Worm (Caenorhabditis elegans) whole organism, L4 larva: ENCODE results near the gene Y116A8C.24.
A peak's percentile ranks its signal among the peaks of the same experiment; 100 is the strongest.

Experiments
- T26A8.4 ChIP-seq: fragments of 200-800 bp; sonication (Bioruptor generic); IDR thresholded peaks from 2 replicates; pipeline ENCODE4 v1.3.6; 2022; ENCODE audit warnings: missing genetic modification characterization, missing compliant biosample characterization
- Y48G9A.11 ChIP-seq: fragments of 200-800 bp; sonication (Bioruptor generic); IDR thresholded peaks from 2 replicates; pipeline ENCODE4 v1.3.6; 2022; ENCODE audit warnings: missing genetic modification reagents, missing genetic modification characterization, missing compliant biosample characterization
- ZK337.2 ChIP-seq: fragments of 200-800 bp; sonication (Bioruptor generic); IDR thresholded peaks from 2 replicates; pipeline ENCODE4 v1.3.6; 2022; ENCODE audit warnings: missing genetic modification reagents, missing genetic modification characterization, missing compliant biosample characterization
- aha-1 ChIP-seq: fragments of 150-350 bp; peaks from one replicate; lab custom pipeline; 2014; ENCODE audit warnings: missing biosample characterization, missing genetic modification characterization
- ama-1 ChIP-seq: fragments of 150-350 bp; optimal IDR thresholded peaks from 2 replicates; lab custom pipeline; 2014; ENCODE audit warnings: inconsistent platforms, mixed read lengths
- ceh-28 ChIP-seq: fragments of 150-350 bp; optimal IDR thresholded peaks from 2 replicates; lab custom pipeline; 2014; ENCODE audit warnings: missing biosample characterization, missing genetic modification reagents, missing genetic modification characterization
- ceh-32 ChIP-seq: sonication (generic microtip); optimal IDR thresholded peaks from 2 replicates; lab custom pipeline; 2016; ENCODE audit warnings: mild to moderate bottlenecking, missing genetic modification characterization, missing compliant biosample characterization; ENCODE audit not compliant: poor library complexity
- cey-2 ChIP-seq: sonication (generic microtip); optimal IDR thresholded peaks from 3 replicates; lab custom pipeline; 2017; ENCODE audit warnings: missing genetic modification characterization, mild to moderate bottlenecking, missing compliant biosample characterization, antibody characterized with exemption, borderline replicate concordance; ENCODE audit not compliant: insufficient read depth
- dpl-1 ChIP-seq: fragments of 150-350 bp; optimal IDR thresholded peaks from 2 replicates; lab custom pipeline; 2014; ENCODE audit warnings: missing biosample characterization, missing genetic modification reagents, missing genetic modification characterization
- egl-43 ChIP-seq: fragments of 200-800 bp; sonication (Bioruptor generic); IDR thresholded peaks from 2 replicates; pipeline ENCODE4 v1.3.6; 2022; ENCODE audit warnings: missing genetic modification reagents, missing genetic modification characterization, missing compliant biosample characterization
- fkh-10 ChIP-seq: fragments of 150-350 bp; optimal IDR thresholded peaks from 2 replicates; lab custom pipeline; 2014; ENCODE audit warnings: missing biosample characterization, missing genetic modification reagents, missing genetic modification characterization
- hlh-30 ChIP-seq: sonication (generic microtip); optimal IDR thresholded peaks from 2 replicates; lab custom pipeline; 2017; ENCODE audit warnings: antibody characterized with exemption, mild to moderate bottlenecking, missing genetic modification characterization, missing compliant biosample characterization; ENCODE audit not compliant: insufficient read depth
- lin-1 ChIP-seq: fragments of 200-800 bp; sonication (Bioruptor generic); IDR thresholded peaks from 2 replicates; pipeline ENCODE4 v1.3.6; 2022; ENCODE audit warnings: missing genetic modification reagents, missing genetic modification characterization, missing compliant biosample characterization
- lin-29 ChIP-seq: fragments of 200-800 bp; sonication (Bioruptor generic); IDR thresholded peaks from 2 replicates; pipeline ENCODE4 v1.3.6; 2022; ENCODE audit warnings: missing genetic modification reagents, missing genetic modification characterization, missing compliant biosample characterization
- lir-3 ChIP-seq: sonication (generic microtip); optimal IDR thresholded peaks from 2 replicates; lab custom pipeline; 2016; ENCODE audit warnings: mild to moderate bottlenecking, missing genetic modification characterization, missing compliant biosample characterization
- lsy-2 ChIP-seq, 2 experiments: fragments of 150-350 bp in 1 of 2; sonication (generic microtip) in 1 of 2; optimal IDR thresholded peaks; 2 replicates each; lab custom pipeline; 2014 to 2017; ENCODE audit warnings: missing biosample characterization in 2 of 2, missing genetic modification characterization in 2 of 2
- madf-9 ChIP-seq: fragments of 200-800 bp; sonication (Bioruptor generic); conservative IDR thresholded peaks from 2 replicates; pipeline ENCODE4 v1.3.6; 2022; ENCODE audit warnings: missing genetic modification reagents, missing genetic modification characterization, missing compliant biosample characterization
- mdt-29 ChIP-seq: fragments of 200-800 bp; sonication (Bioruptor generic); IDR thresholded peaks from 2 replicates; pipeline ENCODE4 v1.3.6; 2022; ENCODE audit warnings: missing genetic modification reagents, missing genetic modification characterization, missing compliant biosample characterization
- mes-2 ChIP-seq: sonication (generic microtip); optimal IDR thresholded peaks from 2 replicates; lab custom pipeline; 2016; ENCODE audit warnings: missing genotype, mild to moderate bottlenecking, missing genetic modification characterization, missing compliant biosample characterization; ENCODE audit not compliant: poor library complexity, severe bottlenecking
- mxl-3 ChIP-seq: fragments of 200-800 bp; sonication (Bioruptor generic); optimal IDR thresholded peaks from 2 replicates; lab custom pipeline; 2018; ENCODE audit warnings: mild to moderate bottlenecking, missing genetic modification characterization, missing compliant biosample characterization
- nhr-111 ChIP-seq: fragments of 200-800 bp; sonication (Bioruptor generic); optimal IDR thresholded peaks from 2 replicates; lab custom pipeline; 2018; ENCODE audit warnings: mild to moderate bottlenecking, missing genetic modification characterization, missing compliant biosample characterization
- nhr-237 ChIP-seq: sonication (generic microtip); optimal IDR thresholded peaks from 2 replicates; lab custom pipeline; 2017; ENCODE audit warnings: missing biosample characterization, missing genetic modification characterization
- nhr-25 ChIP-seq: sonication (generic microtip); optimal IDR thresholded peaks from 2 replicates; lab custom pipeline; 2017; ENCODE audit warnings: missing genetic modification characterization, mild to moderate bottlenecking, missing compliant biosample characterization, antibody characterized with exemption, moderate library complexity, borderline replicate concordance; ENCODE audit not compliant: insufficient read depth
- nhr-6 ChIP-seq: fragments of 150-350 bp; optimal IDR thresholded peaks from 2 replicates; lab custom pipeline; 2014; ENCODE audit warnings: missing biosample characterization, missing genetic modification characterization
- nhr-77 ChIP-seq: fragments of 150-350 bp; optimal IDR thresholded peaks from 2 replicates; lab custom pipeline; 2014; ENCODE audit warnings: missing biosample characterization, missing genetic modification characterization
- saeg-2 ChIP-seq: fragments of 200-800 bp; sonication (Bioruptor generic); IDR thresholded peaks from 2 replicates; pipeline ENCODE4 v1.3.6; 2022; ENCODE audit warnings: missing genetic modification reagents, missing genetic modification characterization, missing compliant biosample characterization
- set-16 ChIP-seq: fragments of 200-800 bp; sonication (Bioruptor generic); IDR thresholded peaks from 2 replicates; pipeline ENCODE4 v1.3.6; 2022; ENCODE audit warnings: missing genetic modification reagents, missing genetic modification characterization, missing compliant biosample characterization
- skn-1 ChIP-seq: fragments of 150-350 bp; optimal IDR thresholded peaks from 2 replicates; lab custom pipeline; 2014; ENCODE audit warnings: missing biosample characterization, missing genetic modification characterization
- spr-1 ChIP-seq: sonication (generic microtip); optimal IDR thresholded peaks from 2 replicates; lab custom pipeline; 2016; ENCODE audit warnings: mild to moderate bottlenecking, missing genetic modification characterization, missing compliant biosample characterization
- unc-39 ChIP-seq: sonication (generic microtip); optimal IDR thresholded peaks from 2 replicates; lab custom pipeline; 2017; ENCODE audit warnings: missing biosample characterization, missing genetic modification characterization
- unc-62 ChIP-seq, 3 experiments: fragments of 150-350 bp in 1 of 3; sonication (generic microtip); optimal IDR thresholded peaks in 2 of 3; peaks in 1 of 3; 1 replicate in 1 of 3; 2 replicates in 2 of 3; lab custom pipeline; 2014 to 2017; ENCODE audit warnings: missing biosample characterization in 3 of 3, missing genetic modification characterization in 3 of 3, missing genetic modification reagents in 3 of 3, missing genotype in 1 of 3
- ztf-7 ChIP-seq: fragments of 150-350 bp; optimal IDR thresholded peaks from 2 replicates; lab custom pipeline; 2014; ENCODE audit warnings: missing biosample characterization, missing genetic modification characterization

Y116A8C.24 gene

ce11 chrIV:17105578-17105977 is 34.9 kb upstream of the Y116A8C.24 start:
- TF ChIP-seq fkh-10 (GFP tag; lab: Kevin White, UChicago), result no peak
- no peak for TF ChIP-seq cey-2 (tag; lab: Kevin White, UChicago)
- TF ChIP-seq mxl-3, result no peak
- no peak for TF ChIP-seq lir-3 (tag; lab: Kevin White, UChicago)
- no peak for TF ChIP-seq spr-1 (tag; lab: Kevin White, UChicago)
- peak; percentile 88 for TF ChIP-seq set-16 (GFP tag; lab: Robert Waterston, UW)
- TF ChIP-seq aha-1 (tag; lab: Kevin White, UChicago), result peak; percentile 35

DNA sequence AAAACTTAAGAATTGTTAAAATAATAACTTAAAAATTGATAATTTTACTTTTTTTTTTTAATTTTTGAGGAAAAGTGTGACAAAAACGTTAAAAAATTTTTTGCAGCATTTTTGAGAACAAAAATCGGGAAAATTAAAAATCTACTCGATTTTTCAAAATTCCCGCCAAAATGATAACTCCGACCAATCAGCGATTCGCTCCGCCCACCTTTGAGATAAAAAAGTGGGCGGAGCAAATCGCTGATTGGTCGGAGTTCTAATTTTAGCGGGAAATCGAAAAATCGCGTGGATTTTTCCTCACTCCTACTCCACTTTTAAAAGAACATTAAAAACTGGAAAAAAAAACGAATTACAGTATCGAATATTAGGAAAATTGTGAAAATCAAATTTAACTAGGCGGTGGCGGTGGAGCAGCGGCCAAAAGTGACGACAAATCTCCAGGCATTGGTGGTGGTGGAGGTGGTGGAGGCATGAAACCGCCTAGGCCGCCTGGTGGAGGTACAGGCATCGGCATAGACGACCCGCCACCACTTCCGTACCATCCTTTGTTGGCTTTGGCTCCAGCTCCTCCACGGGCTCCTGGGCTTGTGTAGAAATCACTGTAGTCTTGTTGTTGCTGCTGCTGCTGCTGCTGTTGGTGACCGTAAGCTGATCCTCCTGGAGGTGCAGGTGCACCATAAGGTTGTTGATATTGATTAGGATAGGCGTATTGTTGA is 33.6 kb upstream of the Y116A8C.24 start:
- TF ChIP-seq set-16 (GFP tag; lab: Robert Waterston, UW) (peak; percentile 78), egl-43 (GFP tag; lab: Robert Waterston, UW) (0 out of 2 replicates have a peak, but pooled peaks have one; percentile 26), nhr-237 (tag; lab: Kevin White, UChicago) (no peak), cey-2 (tag; lab: Kevin White, UChicago) (no peak), dpl-1 (GFP tag; lab: Kevin White, UChicago) (peak; percentile 5)

DNA sequence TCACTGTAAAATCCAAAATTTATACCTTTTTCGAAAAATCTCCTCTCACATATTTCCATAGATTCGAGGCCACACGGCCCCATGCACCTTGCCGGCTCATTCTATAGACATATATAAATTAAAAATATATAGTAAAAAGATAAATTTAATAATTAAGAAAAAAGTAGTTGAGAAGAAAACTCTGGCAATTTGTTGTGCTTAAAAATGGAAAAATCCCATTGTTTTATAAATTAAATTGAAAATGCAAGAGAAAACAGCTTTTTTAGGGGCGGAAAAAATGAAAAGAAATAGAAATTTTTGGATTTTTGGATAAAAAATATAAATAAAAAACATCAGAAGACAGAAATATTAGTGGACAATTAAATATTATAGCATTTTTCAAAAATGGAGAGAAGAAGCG is 32.9 kb upstream of the Y116A8C.24 start, which contains the start of gene Y116A8C.30:
Gene Y116A8C.30, minus strand, starts transcription at position 101 of the 400 bp plus-strand sequence.
- no peak for TF ChIP-seq lin-29 (GFP tag; lab: Robert Waterston, UW)
- TF ChIP-seq T26A8.4 (GFP tag; lab: Robert Waterston, UW), result no peak
- no peak for TF ChIP-seq hlh-30 (tag; lab: Kevin White, UChicago)
- TF ChIP-seq lsy-2 (tag; optimal IDR thresholded peaks at IDR 0.05; lab: Kevin White, UChicago), result no peak
- TF ChIP-seq aha-1 (tag; lab: Kevin White, UChicago), result no peak
- no peak for TF ChIP-seq ceh-28 (tag; lab: Kevin White, UChicago)
- no peak for TF ChIP-seq mes-2 (tag; lab: Kevin White, UChicago)
- no peak for TF ChIP-seq Y48G9A.11 (GFP tag; lab: Robert Waterston, UW)
- no peak for TF ChIP-seq skn-1
- no peak for TF ChIP-seq saeg-2 (GFP tag; lab: Robert Waterston, UW)
- no peak for TF ChIP-seq ceh-32 (tag; lab: Kevin White, UChicago)
- no peak for TF ChIP-seq ZK337.2 (GFP tag; lab: Robert Waterston, UW)
- no peak for TF ChIP-seq egl-43 (GFP tag; lab: Robert Waterston, UW)
- no peak for TF ChIP-seq ztf-7 (tag; lab: Kevin White, UChicago)
- no peak for TF ChIP-seq nhr-25 (tag; lab: Kevin White, UChicago)
- no peak for TF ChIP-seq madf-9 (GFP tag; lab: Robert Waterston, UW)
- TF ChIP-seq lin-1, result no peak
- TF ChIP-seq, all 104 proteins: peak for 0

- TF ChIP-seq nhr-77 (tag; lab: Kevin White, UChicago), result no peak
- TF ChIP-seq mdt-29 (GFP tag; lab: Robert Waterston, UW), result no peak
- no peak for TF ChIP-seq nhr-111 (GFP tag; lab: Kevin White, UChicago)
- TF ChIP-seq unc-39 (tag; lab: Kevin White, UChicago), result no peak
- TF ChIP-seq nhr-6 (tag; lab: Kevin White, UChicago), result no peak
- no peak for TF ChIP-seq ama-1 (lab: Kevin White, UChicago)
- TF ChIP-seq unc-62 (GFP tag; optimal IDR thresholded peaks at IDR 0.05 in 1 of 2; lab: Kevin White, UChicago), result peak in 1 of 2 experiments; percentile 50
- no peak for TF ChIP-seq unc-62 (tag; optimal IDR thresholded peaks at IDR 0.05; lab: Kevin White, UChicago)
- TF ChIP-seq aha-1 (tag; lab: Kevin White, UChicago), result peak; percentile 77
Measured at ce11 chrIV:17103116-17103515, 32.4 kb upstream of the Y116A8C.24 start.
